Worm (Caenorhabditis elegans): ENCODE measurements around the gene F08A7.1.

The F08A7.1 gene

DNA sequence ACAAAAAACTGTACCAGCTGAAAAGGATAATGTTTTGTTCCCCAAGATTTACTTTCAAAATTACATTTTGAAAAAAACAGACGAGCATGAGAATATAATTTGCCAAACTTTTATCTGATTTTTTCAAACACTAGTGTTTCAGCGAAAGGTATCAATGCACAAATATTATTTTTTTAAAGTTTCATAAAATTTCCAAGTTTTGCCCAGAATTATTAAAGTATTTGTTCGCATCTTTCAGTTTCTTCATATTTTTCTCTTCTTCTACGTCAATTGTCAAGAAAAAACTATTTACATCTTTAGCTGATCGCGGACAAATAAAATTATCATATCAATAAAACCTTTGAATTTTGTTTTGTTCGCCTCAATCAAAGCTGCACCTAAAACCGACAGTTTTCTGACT lies 3.4 kb upstream of the F08A7.1 start, which contains the start of gene C06A12.8 (continued):
- no peak for TF ChIP-seq Y22D7AL.16 (tag; optimal IDR thresholded peaks at IDR 0.05)

DNA sequence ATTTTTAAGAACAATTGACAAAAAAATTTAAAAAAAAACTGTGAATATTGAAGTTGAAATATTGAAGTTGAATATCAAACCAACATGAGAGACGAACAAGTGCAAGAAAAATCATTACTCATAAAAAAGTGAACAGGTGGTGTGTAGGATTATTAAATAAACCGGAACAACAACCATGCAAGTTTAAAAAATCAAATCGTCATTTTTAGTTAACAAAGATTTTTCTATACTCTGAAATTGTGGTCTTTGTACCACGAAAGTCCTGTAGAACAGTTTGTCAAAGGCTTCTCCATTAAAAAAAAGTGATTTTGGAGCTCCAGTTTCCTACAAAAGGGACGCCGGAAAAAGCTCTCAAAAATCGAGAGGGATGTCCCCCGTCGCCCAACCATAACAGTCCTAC lies 406 bp upstream of the F08A7.1 start, which contains the start of gene C06A12.19:
Gene C06A12.19 (minus strand): TSS at position 101 of the 400 bp plus-strand sequence.
- TF ChIP-seq rnt-1 (tag; optimal IDR thresholded peaks at IDR 0.05) (no peak), T23F11.4 (GFP tag; optimal IDR thresholded peaks at IDR 0.05) (no peak), sox-2 (GFP tag; IDR thresholded peaks at IDR 0.05) (no peak), unc-55 (GFP tag; optimal IDR thresholded peaks at IDR 0.05) (no peak), mec-3 (tag; optimal IDR thresholded peaks at IDR 0.05; ENCODE audit: borderline replicate concordance) (no peak), ref-2 (tag; optimal IDR thresholded peaks at IDR 0.05) (no peak), hlh-8 (tag; optimal IDR thresholded peaks at IDR 0.05) (no peak), ceh-30 (tag; optimal IDR thresholded peaks at IDR 0.05) (no peak)

DNA sequence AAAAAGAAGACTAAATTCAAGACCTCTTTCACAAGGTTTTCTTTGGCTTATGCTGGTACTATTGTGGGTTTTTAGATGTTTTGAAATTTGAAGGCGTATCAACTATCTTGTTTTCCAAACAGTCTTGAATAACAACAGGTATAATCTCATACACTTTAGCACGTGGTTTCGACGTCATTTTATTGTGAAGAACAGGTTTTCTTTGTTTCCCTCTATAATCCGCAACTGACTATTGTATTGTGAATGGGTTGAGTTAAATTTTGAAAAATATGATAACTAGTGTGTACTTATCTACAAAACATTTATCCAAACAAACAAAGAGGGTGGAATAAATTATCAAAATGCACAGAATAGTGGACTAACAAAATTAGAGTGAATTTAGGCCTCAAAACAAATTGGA lies 853 bp downstream of the F08A7.1 start:
- TF ChIP-seq ceh-18 (tag; optimal IDR thresholded peaks at IDR 0.05) (no peak), hlh-13 (GFP tag; optimal IDR thresholded peaks at IDR 0.05) (no peak), ceh-9 (tag; optimal IDR thresholded peaks at IDR 0.05) (no peak), nhr-232 (tag; optimal IDR thresholded peaks at IDR 0.05) (no peak), ets-4 (tag; optimal IDR thresholded peaks at IDR 0.05) (no peak), tbx-2 (tag; optimal IDR thresholded peaks at IDR 0.05) (no peak), pag-3 (tag; optimal IDR thresholded peaks at IDR 0.05; ENCODE audit: borderline replicate concordance) (no peak), zip-5 (tag; optimal IDR thresholded peaks at IDR 0.05) (no peak), ceh-48 (tag; optimal IDR thresholded peaks at IDR 0.05) (no peak), lim-6 (tag; optimal IDR thresholded peaks at IDR 0.05) (no peak), K09A11.1 (tag; optimal IDR thresholded peaks at IDR 0.05; ENCODE audit: insufficient read depth) (no peak), sox-2 (GFP tag; IDR thresholded peaks at IDR 0.05) (no peak), ztf-16 (tag; optimal IDR thresholded peaks at IDR 0.05) (no peak), ref-2 (tag; optimal IDR thresholded peaks at IDR 0.05) (no peak), K02D7.2 (tag; optimal IDR thresholded peaks at IDR 0.05) (no peak), hlh-8 (tag; optimal IDR thresholded peaks at IDR 0.05) (no peak), elt-2 (tag; optimal IDR thresholded peaks at IDR 0.05) (no peak)

DNA sequence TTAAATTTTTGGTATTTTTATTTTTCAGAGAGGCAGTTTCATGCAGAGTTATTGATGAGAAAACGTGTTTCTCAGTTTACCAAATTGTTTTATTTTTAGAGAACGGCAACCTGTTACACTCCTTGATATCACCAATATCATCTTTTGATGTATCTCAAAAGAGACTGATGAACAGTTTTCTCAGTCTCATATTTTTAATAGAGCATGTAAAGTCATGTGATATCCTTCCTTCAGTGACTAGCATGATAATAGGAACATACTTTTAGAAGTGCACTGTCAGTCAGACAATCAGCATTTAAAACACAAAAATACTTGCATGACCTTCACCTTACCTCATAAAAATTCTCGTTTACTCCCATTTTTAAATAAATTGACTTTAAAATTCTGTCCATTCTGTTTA lies 2.1 kb downstream of the F08A7.1 start, which contains the start of gene F11E6.11:
Gene F11E6.11 (plus strand): TSS at position 325 of the 400 bp plus-strand sequence.
- no peak for TF ChIP-seq sox-4 (tag; optimal IDR thresholded peaks at IDR 0.05)
- TF ChIP-seq fax-1 (tag; optimal IDR thresholded peaks at IDR 0.05) = no peak
- no peak for TF ChIP-seq lin-11 (tag; optimal IDR thresholded peaks at IDR 0.05)
- TF ChIP-seq ceh-19 (GFP tag; optimal IDR thresholded peaks at IDR 0.05) = no peak
- TF ChIP-seq pat-9 (tag; optimal IDR thresholded peaks at IDR 0.05) = no peak
- TF ChIP-seq pqm-1 (tag; optimal IDR thresholded peaks at IDR 0.05) = no peak
- TF ChIP-seq hlh-6 (tag; optimal IDR thresholded peaks at IDR 0.05) = no peak
- TF ChIP-seq zip-5 (tag; optimal IDR thresholded peaks at IDR 0.05) = no peak
- no peak for TF ChIP-seq odd-2 (tag; optimal IDR thresholded peaks at IDR 0.05)
- TF ChIP-seq ttx-3 (tag; optimal IDR thresholded peaks at IDR 0.05) = no peak
- no peak for TF ChIP-seq sdc-2 (tag; optimal IDR thresholded peaks at IDR 0.05)
- no peak for TF ChIP-seq hlh-8 (tag; optimal IDR thresholded peaks at IDR 0.05)
- no peak for TF ChIP-seq sox-2 (GFP tag; IDR thresholded peaks at IDR 0.05)
- TF ChIP-seq mec-3 (tag; optimal IDR thresholded peaks at IDR 0.05; ENCODE audit: borderline replicate concordance) = no peak
- TF ChIP-seq rnt-1 (tag; optimal IDR thresholded peaks at IDR 0.05) = no peak
- no peak for TF ChIP-seq lim-6 (tag; optimal IDR thresholded peaks at IDR 0.05)
- no peak for TF ChIP-seq pros-1 (tag; optimal IDR thresholded peaks at IDR 0.05)
- no peak for TF ChIP-seq ceh-22 (tag; optimal IDR thresholded peaks at IDR 0.05)
- no peak for TF ChIP-seq hlh-13 (GFP tag; optimal IDR thresholded peaks at IDR 0.05)
- TF ChIP-seq ama-1 (optimal IDR thresholded peaks at IDR 0.05) = no peak

DNA sequence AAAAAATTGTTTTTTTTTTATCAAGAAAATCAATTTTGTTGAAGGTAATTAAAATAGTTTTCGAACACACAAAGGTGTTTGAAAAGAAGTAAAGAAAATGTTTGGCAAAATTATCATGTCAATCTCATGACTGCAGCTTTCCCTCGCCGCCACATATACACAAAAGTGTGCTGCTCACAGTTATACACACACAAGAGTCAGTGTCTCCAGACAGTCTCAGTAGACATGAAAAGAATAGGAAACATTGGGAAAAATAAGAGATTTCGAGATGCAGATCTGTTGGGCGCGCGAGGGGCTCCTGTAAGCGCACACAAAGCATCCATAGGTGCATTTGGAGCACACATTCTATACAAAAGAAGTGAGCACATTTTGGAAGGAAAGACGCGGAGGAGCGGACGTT lies 7.9 kb downstream of the F08A7.1 start:
- no peak for TF ChIP-seq ceh-24 (tag; optimal IDR thresholded peaks at IDR 0.05)
- no peak for TF ChIP-seq pha-2 (tag; optimal IDR thresholded peaks at IDR 0.05)
- no peak for TF ChIP-seq eyg-1 (tag; optimal IDR thresholded peaks at IDR 0.05)
- no peak for TF ChIP-seq hlh-6 (tag; optimal IDR thresholded peaks at IDR 0.05)
- TF ChIP-seq sdc-2 (tag; optimal IDR thresholded peaks at IDR 0.05) = no peak
- no peak for TF ChIP-seq nfya-1 (tag; optimal IDR thresholded peaks at IDR 0.05)
- TF ChIP-seq fax-1 (tag; optimal IDR thresholded peaks at IDR 0.05) = no peak
- TF ChIP-seq tbx-7 (tag; optimal IDR thresholded peaks at IDR 0.05) = no peak
- TF ChIP-seq fkh-6 (tag; optimal IDR thresholded peaks at IDR 0.05) = no peak
- no peak for TF ChIP-seq nhr-11 (tag; optimal IDR thresholded peaks at IDR 0.05)
- no peak for TF ChIP-seq ceh-2 (tag; optimal IDR thresholded peaks at IDR 0.05)
- TF ChIP-seq ceh-34 (tag; optimal IDR thresholded peaks at IDR 0.05) = no peak
- no peak for TF ChIP-seq dmd-4 (tag; optimal IDR thresholded peaks at IDR 0.05; ENCODE audit: borderline replicate concordance)
- no peak for TF ChIP-seq lim-6 (tag; optimal IDR thresholded peaks at IDR 0.05)
- TF ChIP-seq pag-3 (tag; optimal IDR thresholded peaks at IDR 0.05; ENCODE audit: borderline replicate concordance) = no peak
- no peak for TF ChIP-seq sox-4 (tag; optimal IDR thresholded peaks at IDR 0.05)

All from whole organism, late embryonic.